Worm (Caenorhabditis elegans): Measurements from ENCODE around the gene F18A1.1.

ce11 chrII:7676307-7676905 lies 8.3 kb upstream of the F18A1.1 start:
- no peak for TF ChIP-seq lsy-2 (tag; optimal IDR thresholded peaks at IDR 0.05)
- no peak for TF ChIP-seq snpc-4 (tag; optimal IDR thresholded peaks at IDR 0.05)
- TF ChIP-seq elt-1 (tag; optimal IDR thresholded peaks at IDR 0.05; ENCODE audit: borderline replicate concordance, insufficient read depth): no peak
